Fruit fly (Drosophila melanogaster) S2 (cell line): ENCODE data around the gene CG14007.

Experiments used
- CG8478 ChIP-seq: fragments of >200 bp; optimal IDR thresholded peaks from 2 replicates; lab custom pipeline; 2018
- CTCF ChIP-seq, 2 experiments: fragments of >200 bp; optimal IDR thresholded peaks; 2 replicates each; lab custom pipeline; 2018

The CG14007 gene

dm6 chr2L:5716580-5716979 is at the start of gene CG14007, which contains the start of gene CG34011:
Gene CG14007 (minus strand): TSS chr2L:5716680.
Gene CG34011 (plus strand): TSS chr2L:5716701.
- TF ChIP-seq CTCF (optimal IDR thresholded peaks at IDR 0.05; lab: Kevin White, UChicago): no peak
- no peak for TF ChIP-seq CG8478

- no peak for TF ChIP-seq CTCF (optimal IDR thresholded peaks at IDR 0.05; lab: Kevin White, UChicago)
- TF ChIP-seq CG8478: no peak
Observed at dm6 chr2L:5766042-5766441, 49.6 kb upstream of the CG14007 start, which contains the start of gene obst-E. Gene obst-E (minus strand): TSS chr2L:5766142.

- TF ChIP-seq CTCF (optimal IDR thresholded peaks at IDR 0.05; lab: Kevin White, UChicago) (no peak), CG8478 (no peak)
Observed at dm6 chr2L:5765139-5765538, 48.7 kb upstream of the CG14007 start.

- no peak for TF ChIP-seq CG8478
- no peak for TF ChIP-seq CTCF (optimal IDR thresholded peaks at IDR 0.05; lab: Kevin White, UChicago)
Observed at dm6 chr2L:5751448-5751847, 35.0 kb upstream of the CG14007 start.

dm6 chr2L:5748188-5748587 is 31.7 kb upstream of the CG14007 start:
- TF ChIP-seq CTCF (optimal IDR thresholded peaks at IDR 0.05; lab: Kevin White, UChicago) (no peak), CG8478 (no peak)

dm6 chr2L:5745857-5746256 is 29.4 kb upstream of the CG14007 start, which contains the start of gene CG11029:
Gene CG11029 (plus strand): TSS chr2L:5746157.
- TF ChIP-seq CG8478 (no peak), CTCF (optimal IDR thresholded peaks at IDR 0.05; lab: Kevin White, UChicago) (no peak)

dm6 chr2L:5743537-5744148 is 27.2 kb upstream of the CG14007 start:
- TF ChIP-seq CG8478 (no peak), CTCF (optimal IDR thresholded peaks at IDR 0.05; lab: Kevin White, UChicago) (no peak)

dm6 chr2L:5742437-5742836 is 26.0 kb upstream of the CG14007 start:
- TF ChIP-seq CG8478: no peak
- no peak for TF ChIP-seq CTCF (optimal IDR thresholded peaks at IDR 0.05; lab: Kevin White, UChicago)

- TF ChIP-seq CG8478: no peak
- no peak for TF ChIP-seq CTCF (optimal IDR thresholded peaks at IDR 0.05; lab: Kevin White, UChicago)
Observed at dm6 chr2L:5741144-5741543, 24.7 kb upstream of the CG14007 start, which contains the start of gene CG11147. Gene CG11147 (minus strand): TSS chr2L:5741244.

dm6 chr2L:5740740-5741139 is 24.3 kb upstream of the CG14007 start:
- TF ChIP-seq CG8478 (no peak), CTCF (optimal IDR thresholded peaks at IDR 0.05; lab: Kevin White, UChicago) (no peak)

- TF ChIP-seq CG8478 (no peak), CTCF (optimal IDR thresholded peaks at IDR 0.05; lab: Kevin White, UChicago) (no peak)
Observed at dm6 chr2L:5730432-5730831, 14.0 kb upstream of the CG14007 start.

- TF ChIP-seq CG8478: no peak
- no peak for TF ChIP-seq CTCF (optimal IDR thresholded peaks at IDR 0.05; lab: Kevin White, UChicago)
Observed at dm6 chr2L:5728711-5729110, 12.2 kb upstream of the CG14007 start, which contains the start of gene CG14006. Gene CG14006 (minus strand): TSS chr2L:5728811.

dm6 chr2L:5726049-5726448 is 9.6 kb upstream of the CG14007 start:
- TF ChIP-seq CTCF (optimal IDR thresholded peaks at IDR 0.05; lab: Kevin White, UChicago): no peak
- TF ChIP-seq CG8478: no peak

- TF ChIP-seq CTCF (optimal IDR thresholded peaks at IDR 0.05; lab: Kevin White, UChicago): peak; percentile 13 to 30
- TF ChIP-seq CG8478: no peak
Observed at dm6 chr2L:5724521-5725023, 8.1 kb upstream of the CG14007 start, which contains the start of gene CG11030. Gene CG11030 (plus strand): TSS chr2L:5724656.

dm6 chr2L:5723859-5724475 is 7.5 kb upstream of the CG14007 start:
- TF ChIP-seq CG8478: no peak
- TF ChIP-seq CTCF (optimal IDR thresholded peaks at IDR 0.05; lab: Kevin White, UChicago): peak; percentile 32 to 60
